Worm (Caenorhabditis elegans) whole organism, young adult: Measurements from ENCODE around the gene F57B9.3.

Experiments used
- K12H6.12 ChIP-seq: fragments of 200-800 bp; sonication (Bioruptor generic); optimal IDR thresholded peaks from 2 replicates; lab custom pipeline; 2018; ENCODE audit warnings: mild to moderate bottlenecking, missing genetic modification characterization, missing compliant biosample characterization
- Y53G8AR.9 ChIP-seq: fragments of 200-800 bp; sonication (Bioruptor generic); conservative IDR thresholded peaks from 2 replicates; pipeline ENCODE4 v1.3.6; 2022; ENCODE audit warnings: missing genetic modification reagents, missing genetic modification characterization, missing compliant biosample characterization
- Y95B8A.8 ChIP-seq: fragments of 200-800 bp; sonication (Bioruptor generic); IDR thresholded peaks from 2 replicates; pipeline ENCODE4 v1.3.6; 2022; ENCODE audit warnings: missing genetic modification reagents, missing genetic modification characterization, missing compliant biosample characterization
- akir-1 ChIP-seq: fragments of 200-800 bp; sonication (Bioruptor generic); optimal IDR thresholded peaks from 2 replicates; lab custom pipeline; 2018; ENCODE audit warnings: mild to moderate bottlenecking, missing genetic modification characterization, moderate library complexity, missing compliant biosample characterization
- ets-4 ChIP-seq: fragments of 200-800 bp; sonication (Bioruptor generic); optimal IDR thresholded peaks from 2 replicates; lab custom pipeline; 2018; ENCODE audit warnings: mild to moderate bottlenecking, missing genetic modification characterization, missing compliant biosample characterization
- gei-17 ChIP-seq: fragments of 200-800 bp; sonication (Bioruptor generic); optimal IDR thresholded peaks from 2 replicates; lab custom pipeline; 2018; ENCODE audit warnings: mild to moderate bottlenecking, missing genetic modification characterization, missing compliant biosample characterization
- hrde-1 ChIP-seq: sonication (generic microtip); optimal IDR thresholded peaks from 2 replicates; lab custom pipeline; 2016; ENCODE audit warnings: missing genetic modification characterization, mild to moderate bottlenecking, missing compliant biosample characterization, moderate library complexity, missing genotype, missing genetic modification reagents, borderline replicate concordance
- let-607 ChIP-seq, 2 experiments: fragments of 200-800 bp in 1 of 2; sonication (Bioruptor generic) in 1 of 2; sonication (generic microtip) in 1 of 2; optimal IDR thresholded peaks; 2 replicates each; lab custom pipeline; 2016 to 2018; ENCODE audit warnings: mild to moderate bottlenecking in 2 of 2, missing compliant biosample characterization in 2 of 2, missing genetic modification characterization in 2 of 2, moderate library complexity in 2 of 2, missing genotype in 1 of 2
- lsy-27 ChIP-seq: sonication (generic microtip); optimal IDR thresholded peaks from 2 replicates; lab custom pipeline; 2017; ENCODE audit warnings: missing genetic modification characterization, mild to moderate bottlenecking, missing compliant biosample characterization, antibody characterized with exemption, missing genotype, borderline replicate concordance; ENCODE audit not compliant: insufficient read depth
- sea-2 ChIP-seq: fragments of 200-800 bp; sonication (Bioruptor generic); IDR thresholded peaks from 2 replicates; pipeline ENCODE4 v1.3.6; 2022; ENCODE audit warnings: missing genetic modification characterization, missing compliant biosample characterization
- snpc-4 ChIP-seq, 5 experiments: fragments of 150-350 bp in 1 of 5; sonication (generic microtip) in 4 of 5; optimal IDR thresholded peaks; 2 replicates each; lab custom pipeline; 2014 to 2018; ENCODE audit warnings: missing genetic modification characterization in 5 of 5, missing biosample characterization in 3 of 5, antibody characterized with exemption in 2 of 5, mild to moderate bottlenecking in 2 of 5, missing compliant biosample characterization in 2 of 5, missing genotype in 2 of 5, moderate library complexity in 2 of 5, missing genetic modification reagents in 1 of 5
- unc-62 ChIP-seq: fragments of 150-350 bp; optimal IDR thresholded peaks from 2 replicates; lab custom pipeline; 2014; ENCODE audit warnings: missing biosample characterization, missing genetic modification reagents, missing genetic modification characterization

DNA sequence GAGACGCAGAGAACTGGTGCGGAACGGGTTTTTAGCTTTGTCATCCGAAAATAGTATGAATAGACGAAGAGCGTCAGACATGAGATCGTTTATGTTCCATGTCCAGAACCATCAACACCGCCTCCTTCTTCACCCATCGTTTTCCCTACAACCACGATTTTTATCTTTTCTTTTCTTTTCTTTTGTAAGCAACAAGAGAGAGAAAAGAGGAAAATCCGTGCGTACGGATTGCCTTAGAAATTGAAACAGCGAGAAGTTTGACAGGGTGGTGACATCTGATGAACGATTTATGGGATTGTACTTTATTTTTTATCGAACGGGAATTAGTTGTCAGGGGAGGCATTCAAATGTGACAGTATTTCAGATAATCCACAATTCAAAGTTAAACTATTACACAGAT is 6.1 kb downstream of the F57B9.3 start, which contains the start of gene abu-13:
- no peak for TF ChIP-seq lsy-27 (tag; lab: Kevin White, UChicago)
- TF ChIP-seq Y53G8AR.9 (GFP tag; lab: Robert Waterston, UW): no peak
- no peak for TF ChIP-seq snpc-4 (GFP tag; optimal IDR thresholded peaks at IDR 0.05; lab: Kevin White, UChicago)
- no peak for TF ChIP-seq snpc-4 (tag; optimal IDR thresholded peaks at IDR 0.05; lab: Kevin White, UChicago)
- no peak for TF ChIP-seq unc-62
- TF ChIP-seq let-607 (tag; optimal IDR thresholded peaks at IDR 0.05; lab: Kevin White, UChicago): no peak
- no peak for TF ChIP-seq akir-1
- no peak for TF ChIP-seq sea-2 (GFP tag; lab: Robert Waterston, UW)
- TF ChIP-seq hrde-1 (tag; lab: Kevin White, UChicago): no peak
- no peak for TF ChIP-seq K12H6.12 (tag; lab: Kevin White, UChicago)
- no peak for TF ChIP-seq gei-17 (GFP tag; lab: Kevin White, UChicago)
- no peak for TF ChIP-seq Y95B8A.8 (GFP tag; lab: Robert Waterston, UW)
- no peak for TF ChIP-seq ets-4
